Worm (Caenorhabditis elegans) whole organism, L3 larva: ENCODE measurements around the gene Y97E10B.1.
A peak's percentile ranks its signal among the peaks of the same experiment; 100 is the strongest.

Experiments used
- R02D3.7 ChIP-seq: fragments of 150-350 bp; optimal IDR thresholded peaks from 2 replicates; lab custom pipeline; 2014; ENCODE audit warnings: missing biosample characterization, missing genetic modification characterization
- ceh-16 ChIP-seq: sonication (generic microtip); optimal IDR thresholded peaks from 2 replicates; lab custom pipeline; 2017; ENCODE audit warnings: missing biosample characterization, missing genetic modification characterization
- ceh-28 ChIP-seq: fragments of 150-350 bp; optimal IDR thresholded peaks from 2 replicates; lab custom pipeline; 2014; ENCODE audit warnings: missing biosample characterization, missing genetic modification reagents, missing genetic modification characterization
- ceh-9 ChIP-seq: sonication (generic microtip); optimal IDR thresholded peaks from 2 replicates; lab custom pipeline; 2018; ENCODE audit warnings: missing biosample characterization, missing genetic modification characterization
- daf-12 ChIP-seq: fragments of 150-350 bp; optimal IDR thresholded peaks from 2 replicates; lab custom pipeline; 2014; ENCODE audit warnings: missing biosample characterization, missing genetic modification reagents, missing genetic modification characterization
- elt-2 ChIP-seq: sonication (generic microtip); optimal IDR thresholded peaks from 2 replicates; lab custom pipeline; 2016; ENCODE audit warnings: missing genetic modification reagents, mild to moderate bottlenecking, missing genetic modification characterization, missing compliant biosample characterization
- elt-3 ChIP-seq, 3 experiments: fragments of 150-350 bp in 1 of 3; sonication (generic microtip) in 2 of 3; optimal IDR thresholded peaks; 2 replicates in 2 of 3; 4 replicates in 1 of 3; lab custom pipeline; 2014 to 2017; ENCODE audit warnings: missing biosample characterization in 3 of 3, missing genetic modification characterization in 3 of 3
- fkh-10 ChIP-seq: sonication (generic microtip); optimal IDR thresholded peaks from 2 replicates; lab custom pipeline; 2017; ENCODE audit warnings: missing biosample characterization, missing genetic modification reagents, missing genetic modification characterization
- hmg-11 ChIP-seq: sonication (generic microtip); optimal IDR thresholded peaks from 2 replicates; lab custom pipeline; 2016; ENCODE audit warnings: missing genetic modification characterization, missing compliant biosample characterization
- jun-1 ChIP-seq: fragments of 150-350 bp; optimal IDR thresholded peaks from 2 replicates; lab custom pipeline; 2014; ENCODE audit warnings: missing biosample characterization, missing genetic modification reagents, missing genetic modification characterization
- lin-15B ChIP-seq: fragments of 150-350 bp; optimal IDR thresholded peaks from 2 replicates; lab custom pipeline; 2014; ENCODE audit warnings: missing biosample characterization, missing genetic modification characterization
- nfya-1 ChIP-seq: sonication (generic microtip); optimal IDR thresholded peaks from 2 replicates; lab custom pipeline; 2017; ENCODE audit warnings: missing genetic modification characterization, mild to moderate bottlenecking, missing compliant biosample characterization, antibody characterized with exemption, moderate library complexity; ENCODE audit not compliant: insufficient read depth
- nhr-12 ChIP-seq: fragments of 150-350 bp; optimal IDR thresholded peaks from 2 replicates; lab custom pipeline; 2014; ENCODE audit warnings: missing biosample characterization, missing genetic modification characterization
- nhr-28 ChIP-seq: fragments of 150-350 bp; optimal IDR thresholded peaks from 2 replicates; lab custom pipeline; 2014; ENCODE audit warnings: missing biosample characterization, missing genetic modification characterization
- nhr-67 ChIP-seq: fragments of 150-350 bp; optimal IDR thresholded peaks from 2 replicates; lab custom pipeline; 2014; ENCODE audit warnings: missing biosample characterization, missing genetic modification characterization
- pha-4 ChIP-seq: fragments of 150-350 bp; optimal IDR thresholded peaks from 2 replicates; lab custom pipeline; 2014; ENCODE audit warnings: missing biosample characterization, missing genetic modification reagents, missing genetic modification characterization
- pqm-1 ChIP-seq: fragments of 150-350 bp; optimal IDR thresholded peaks from 2 replicates; lab custom pipeline; 2017; ENCODE audit warnings: missing biosample characterization, missing genetic modification characterization, inconsistent platforms
- snpc-4 ChIP-seq: fragments of 150-350 bp; optimal IDR thresholded peaks from 2 replicates; lab custom pipeline; 2014; ENCODE audit warnings: missing biosample characterization, missing genetic modification characterization
- tbx-2 ChIP-seq: sonication (generic microtip); optimal IDR thresholded peaks from 2 replicates; lab custom pipeline; 2016; ENCODE audit warnings: mild to moderate bottlenecking, missing genetic modification characterization, missing compliant biosample characterization

Gene Y97E10B.1

DNA sequence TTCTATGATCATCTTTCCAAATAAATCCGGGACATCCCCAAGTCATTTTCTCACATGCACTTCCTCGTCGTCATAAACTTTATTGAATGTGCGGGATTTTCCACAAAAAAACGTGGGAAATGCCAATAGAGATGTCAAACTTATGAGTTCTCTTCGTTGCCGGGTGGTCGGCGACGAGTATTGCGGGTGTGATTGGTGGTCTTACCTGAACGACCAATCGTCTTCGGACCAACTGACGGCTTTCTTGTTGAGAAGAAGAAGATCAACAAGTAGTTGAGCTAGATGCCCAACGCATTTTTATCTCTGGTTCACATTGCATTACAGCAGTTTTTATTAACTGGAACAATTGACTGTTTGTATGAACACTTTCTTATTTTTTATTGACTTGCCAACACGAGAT, 51.5 kb downstream of the Y97E10B.1 start:
- TF ChIP-seq nfya-1 (tag; lab: Kevin White, UChicago) (peak; percentile 62), elt-3 (tag; optimal IDR thresholded peaks at IDR 0.05; lab: Kevin White, UChicago) (no peak)

DNA sequence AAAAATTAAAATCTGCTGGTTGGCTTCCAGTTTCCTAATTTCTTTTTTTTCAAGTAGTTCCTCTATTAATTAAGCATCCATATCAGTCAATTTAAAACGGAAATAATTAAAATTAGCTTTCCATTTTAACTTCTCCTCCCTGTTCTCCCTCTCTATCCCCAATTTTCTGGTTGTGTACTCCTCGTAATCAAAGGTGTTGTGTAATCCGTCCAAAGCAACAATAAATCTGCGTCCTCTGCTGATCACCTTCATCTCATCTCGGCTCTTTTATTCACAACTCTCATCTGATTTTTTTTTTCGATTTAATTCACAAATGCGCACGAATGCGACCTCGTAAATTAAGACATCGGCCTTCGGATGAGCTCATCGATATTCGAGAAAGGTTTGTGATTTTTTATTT, 52.2 kb downstream of the Y97E10B.1 start, which contains the start of gene Y97E10AR.2:
Gene Y97E10AR.2, plus strand, starts transcription at position 301 of the 400 bp plus-strand sequence.
- TF ChIP-seq elt-2 (tag; lab: Kevin White, UChicago) (no peak), pha-4 (no peak), fkh-10 (GFP tag; lab: Kevin White, UChicago) (no peak), nfya-1 (tag; lab: Kevin White, UChicago) (no peak), hmg-11 (tag; lab: Kevin White, UChicago) (no peak), daf-12 (tag; lab: Kevin White, UChicago) (no peak), jun-1 (tag; lab: Kevin White, UChicago) (no peak), nhr-67 (tag; lab: Kevin White, UChicago) (no peak), ceh-28 (tag; lab: Kevin White, UChicago) (no peak), tbx-2 (no peak), pqm-1 (tag; lab: Kevin White, UChicago) (no peak), nhr-12 (no peak), ceh-16 (tag; lab: Kevin White, UChicago) (no peak), R02D3.7 (tag; lab: Kevin White, UChicago) (no peak), ceh-9 (tag; lab: Kevin White, UChicago) (no peak), lin-15B (no peak), snpc-4 (tag; lab: Kevin White, UChicago) (no peak), nhr-28 (tag; lab: Kevin White, UChicago) (no peak)
